Worm (Caenorhabditis elegans): ENCODE data around the gene apa-2.

DNA sequence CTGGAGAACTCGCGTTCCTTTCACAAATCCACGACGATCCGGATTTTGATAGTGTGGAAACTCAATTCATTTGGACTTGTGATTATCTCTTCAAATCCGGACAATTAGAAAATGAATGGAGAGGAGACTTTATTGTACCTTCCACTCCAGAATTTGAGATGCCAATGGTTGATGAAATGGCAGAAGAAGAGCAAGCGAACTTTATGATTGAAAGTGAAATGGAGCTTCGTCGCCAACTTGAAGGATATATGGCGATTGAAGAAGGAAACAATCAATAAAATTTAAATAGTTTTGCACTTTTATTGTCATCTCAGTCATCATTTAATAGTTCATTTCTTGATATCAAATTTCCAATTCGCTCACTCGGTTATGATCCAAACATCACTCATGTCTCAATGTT, 50.2 kb downstream of the apa-2 start:
- no peak for TF ChIP-seq elt-2 (tag; optimal IDR thresholded peaks at IDR 0.05)
- no peak for TF ChIP-seq unc-98 (GFP tag; IDR thresholded peaks at IDR 0.05)
- no peak for TF ChIP-seq zip-4 (GFP tag; optimal IDR thresholded peaks at IDR 0.05)
- TF ChIP-seq tbx-2 (tag; optimal IDR thresholded peaks at IDR 0.05) = no peak
- no peak for TF ChIP-seq unc-62 (GFP tag; optimal IDR thresholded peaks at IDR 0.05)
- TF ChIP-seq nhr-77 (tag; optimal IDR thresholded peaks at IDR 0.05) = no peak
- no peak for TF ChIP-seq fkh-4 (tag; optimal IDR thresholded peaks at IDR 0.05; ENCODE audit: borderline replicate concordance)
